Worm (Caenorhabditis elegans): Measurements from ENCODE around the gene zipt-17.

ce11 chrIV:17338920-17339510 lies 28.2 kb downstream of the zipt-17 start, which contains the start of gene C49C3.10:
- TF ChIP-seq ztf-4 (tag; optimal IDR thresholded peaks at IDR 0.05), result no peak
- TF ChIP-seq snpc-4 (tag; optimal IDR thresholded peaks at IDR 0.05), result no peak
- no peak for TF ChIP-seq ZK546.5 (tag; optimal IDR thresholded peaks at IDR 0.05)
- no peak for TF ChIP-seq mbf-1 (tag; optimal IDR thresholded peaks at IDR 0.05)
- TF ChIP-seq nhr-12 (tag; optimal IDR thresholded peaks at IDR 0.05), result no peak
